Fruit fly (Drosophila melanogaster) Kc167 (cell line): ENCODE results near the gene mRpS26.

Source experiments
- Sin3A ChIP-seq: fragments of >200 bp; optimal IDR thresholded peaks from 2 replicates; lab custom pipeline; 2018; ENCODE audit warnings: missing external identifiers
- h ChIP-seq: fragments of >200 bp; optimal IDR thresholded peaks from 3 replicates; lab custom pipeline; 2018; ENCODE audit warnings: missing external identifiers
- insv ChIP-seq: fragments of >200 bp; optimal IDR thresholded peaks from 3 replicates; lab custom pipeline; 2018; ENCODE audit warnings: missing external identifiers
- psq ChIP-seq: fragments of >200 bp; optimal IDR thresholded peaks from 2 replicates; lab custom pipeline; 2017; ENCODE audit warnings: missing external identifiers
- ttk ChIP-seq: sonication (Bioruptor generic); optimal IDR thresholded peaks from 2 replicates; lab custom pipeline; 2017; ENCODE audit warnings: missing external identifiers

DNA sequence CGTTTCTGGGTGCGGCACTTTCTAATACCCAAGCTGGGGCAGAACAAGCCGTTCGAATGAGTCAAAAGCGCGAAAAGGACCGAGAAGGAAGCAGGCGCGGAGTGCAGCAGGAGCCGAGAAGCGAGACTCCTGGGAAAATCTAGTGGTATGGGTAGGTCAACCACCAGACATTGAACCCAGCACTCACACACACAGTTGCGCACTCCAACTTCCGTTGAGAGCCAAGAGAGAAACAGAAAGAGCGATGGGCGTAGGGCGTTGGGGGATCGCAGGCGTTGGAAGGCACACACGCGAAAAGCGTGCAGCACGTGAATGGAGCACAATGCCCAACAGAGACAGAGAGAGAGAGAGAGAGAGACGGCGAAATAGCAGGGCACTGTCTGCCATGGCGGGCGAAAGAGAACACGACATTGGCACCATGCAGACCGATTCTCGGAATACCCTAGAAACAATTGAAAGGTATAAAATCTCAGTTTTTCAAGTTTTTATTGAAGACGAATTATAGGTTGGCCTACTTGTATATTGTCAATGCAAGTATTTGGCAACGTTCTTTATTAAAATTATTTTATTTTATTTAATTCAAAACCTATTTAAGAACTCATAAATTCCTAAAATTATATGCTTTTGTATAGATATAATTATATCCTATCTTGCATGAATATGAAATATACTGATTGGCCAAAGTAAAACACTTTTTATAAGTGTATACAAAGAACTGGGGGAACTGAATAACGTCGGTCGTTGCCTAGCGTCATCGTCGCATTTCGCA, 28.5 kb upstream of the mRpS26 start:
- TF ChIP-seq psq = no peak
- TF ChIP-seq Sin3A (lab: Kevin White, UChicago) = no peak
- TF ChIP-seq insv (lab: Kevin White, UChicago) = no peak
- no peak for TF ChIP-seq h
- no peak for TF ChIP-seq ttk (lab: Kevin White, UChicago)
